Fruit fly (Drosophila melanogaster) whole organism, embryonic: ENCODE results near the gene CAH7.

Experiments
- Antp ChIP-seq: fragments of 200-800 bp; sonication (Bioruptor generic); optimal IDR thresholded peaks from 3 replicates; lab custom pipeline; 2016; ENCODE audit warnings: missing biosample characterization, missing genetic modification characterization
- B-H1 ChIP-seq: fragments of 200-800 bp; sonication (Bioruptor generic); IDR thresholded peaks from 3 replicates; pipeline ENCODE4 v1.3.6; 2022; ENCODE audit warnings: missing biosample characterization, missing genetic modification characterization
- Bteb2 ChIP-seq: fragments of 200-800 bp; sonication (Bioruptor generic); optimal IDR thresholded peaks from 2 replicates; lab custom pipeline; 2016; ENCODE audit warnings: missing biosample characterization, missing genetic modification characterization
- CG10267 ChIP-seq: fragments of 200-800 bp; sonication (Bioruptor generic); optimal IDR thresholded peaks from 2 replicates; lab custom pipeline; 2018; ENCODE audit warnings: missing biosample characterization, mild to moderate bottlenecking, missing genetic modification characterization, moderate library complexity
- CG10321 ChIP-seq: fragments of 200-800 bp; sonication (Bioruptor generic); IDR thresholded peaks from 2 replicates; pipeline ENCODE4 v1.3.6; 2022; ENCODE audit warnings: missing biosample characterization, missing genetic modification characterization
- CG10959 ChIP-seq: fragments of 200-800 bp; sonication (Bioruptor generic); IDR thresholded peaks from 2 replicates; pipeline ENCODE4 v1.3.6; 2022; ENCODE audit warnings: missing biosample characterization, missing genetic modification characterization
- CG11695 ChIP-seq: fragments of 200-800 bp; sonication (Bioruptor generic); IDR thresholded peaks from 3 replicates; pipeline ENCODE4 v1.3.6; 2022; ENCODE audit warnings: missing biosample characterization, missing genetic modification characterization
- CG1233 ChIP-seq: fragments of 200-800 bp; sonication (Bioruptor generic); optimal IDR thresholded peaks from 4 replicates; lab custom pipeline; 2018; ENCODE audit warnings: missing biosample characterization, mild to moderate bottlenecking, missing genetic modification characterization
- CG12744 ChIP-seq: fragments of 200-800 bp; sonication (Bioruptor generic); optimal IDR thresholded peaks from 2 replicates; lab custom pipeline; 2016; ENCODE audit warnings: missing biosample characterization, missing genetic modification characterization
- CG12769 ChIP-seq: fragments of 200-800 bp; sonication (Bioruptor generic); optimal IDR thresholded peaks from 2 replicates; lab custom pipeline; 2019; ENCODE audit warnings: missing biosample characterization, mild to moderate bottlenecking, missing genetic modification characterization, moderate library complexity
- CG15269 ChIP-seq: fragments of 200-800 bp; sonication (Bioruptor generic); optimal IDR thresholded peaks from 2 replicates; lab custom pipeline; 2018; ENCODE audit warnings: missing biosample characterization, mild to moderate bottlenecking, missing genetic modification characterization, moderate library complexity
- CG15514 ChIP-seq: fragments of 200-800 bp; sonication (Bioruptor generic); optimal IDR thresholded peaks from 3 replicates; lab custom pipeline; 2017; ENCODE audit warnings: missing biosample characterization, missing genetic modification characterization, mild to moderate bottlenecking, moderate library complexity, missing genetic modification reagents
- CG16863 ChIP-seq: fragments of 200-800 bp; sonication (Bioruptor generic); optimal IDR thresholded peaks from 3 replicates; lab custom pipeline; 2016; ENCODE audit warnings: missing biosample characterization, missing genetic modification characterization
- CG18011 ChIP-seq: fragments of 200-800 bp; sonication (Bioruptor generic); optimal IDR thresholded peaks from 2 replicates; lab custom pipeline; 2017; ENCODE audit warnings: missing biosample characterization, missing genetic modification characterization, mild to moderate bottlenecking, moderate library complexity, missing genotype
- CG31441 ChIP-seq: fragments of 200-800 bp; sonication (Bioruptor generic); IDR thresholded peaks from 2 replicates; pipeline ENCODE4 v1.3.6; 2022; ENCODE audit warnings: missing biosample characterization, missing genetic modification characterization
- CG34224 ChIP-seq: fragments of 200-800 bp; sonication (Bioruptor generic); IDR thresholded peaks from 3 replicates; pipeline ENCODE4 v1.3.6; 2022; ENCODE audit warnings: missing biosample characterization, missing genetic modification characterization; ENCODE audit not compliant: partially characterized antibody
- CG4328 ChIP-seq: fragments of 200-800 bp; sonication (Bioruptor generic); optimal IDR thresholded peaks from 3 replicates; lab custom pipeline; 2017; ENCODE audit warnings: missing biosample characterization, missing genetic modification reagents, missing genetic modification characterization
- CG4360 ChIP-seq: fragments of 200-800 bp; sonication (Bioruptor generic); IDR thresholded peaks from 2 replicates; pipeline ENCODE4 v1.3.6; 2022; ENCODE audit warnings: missing biosample characterization, missing genetic modification characterization
- CG4404 ChIP-seq: fragments of 200-800 bp; sonication (Bioruptor generic); IDR thresholded peaks from 2 replicates; pipeline ENCODE4 v1.3.6; 2022; ENCODE audit warnings: missing biosample characterization, missing genetic modification characterization
- CG4820 ChIP-seq: fragments of 200-800 bp; sonication (Bioruptor generic); optimal IDR thresholded peaks from 3 replicates; lab custom pipeline; 2016; ENCODE audit warnings: missing biosample characterization, missing genetic modification characterization
- CG6813 ChIP-seq: fragments of 200-800 bp; sonication (Bioruptor generic); optimal IDR thresholded peaks from 2 replicates; lab custom pipeline; 2017; ENCODE audit warnings: missing biosample characterization, missing genetic modification characterization, mild to moderate bottlenecking, moderate library complexity, missing genetic modification reagents
- CG8359 ChIP-seq: fragments of 200-800 bp; sonication (Bioruptor generic); optimal IDR thresholded peaks from 2 replicates; lab custom pipeline; 2017; ENCODE audit warnings: missing biosample characterization, mild to moderate bottlenecking, missing genetic modification characterization, borderline replicate concordance
- CG8944 ChIP-seq: fragments of 200-800 bp; sonication (Bioruptor generic); optimal IDR thresholded peaks from 3 replicates; lab custom pipeline; 2016; ENCODE audit warnings: missing biosample characterization, missing genetic modification characterization
- CG9727 ChIP-seq: fragments of 200-800 bp; sonication (Bioruptor generic); optimal IDR thresholded peaks from 3 replicates; lab custom pipeline; 2017; ENCODE audit warnings: missing biosample characterization, mild to moderate bottlenecking, missing genetic modification characterization
- CG9797 ChIP-seq: fragments of 200-800 bp; sonication (Bioruptor generic); optimal IDR thresholded peaks from 3 replicates; lab custom pipeline; 2018; ENCODE audit warnings: missing biosample characterization, mild to moderate bottlenecking, missing genetic modification characterization
- CrebB ChIP-seq: fragments of 200-800 bp; sonication (Bioruptor generic); optimal IDR thresholded peaks from 3 replicates; lab custom pipeline; 2018; ENCODE audit warnings: missing biosample characterization, mild to moderate bottlenecking, missing genetic modification characterization
- Doc3 ChIP-seq: fragments of 200-800 bp; sonication (Bioruptor generic); IDR thresholded peaks from 3 replicates; pipeline ENCODE4 v1.3.6; 2022; ENCODE audit warnings: missing biosample characterization, missing genetic modification characterization; ENCODE audit not compliant: partially characterized antibody
- E2f1 ChIP-seq: fragments of 200-800 bp; sonication (Bioruptor generic); IDR thresholded peaks from 2 replicates; pipeline ENCODE4 v1.3.6; 2022; ENCODE audit warnings: missing biosample characterization, missing genetic modification characterization
- HLH54F ChIP-seq: fragments of 200-800 bp; sonication (Bioruptor generic); optimal IDR thresholded peaks from 3 replicates; lab custom pipeline; 2016; ENCODE audit warnings: missing biosample characterization, missing genetic modification characterization
- Jarid2 ChIP-seq: fragments of 200-800 bp; sonication (Bioruptor generic); optimal IDR thresholded peaks from 3 replicates; lab custom pipeline; 2017; ENCODE audit warnings: mild to moderate bottlenecking, missing biosample characterization, missing genetic modification reagents, missing genetic modification characterization
- Max ChIP-seq: fragments of 200-800 bp; sonication (Bioruptor generic); optimal IDR thresholded peaks from 2 replicates; lab custom pipeline; 2016; ENCODE audit warnings: missing biosample characterization, mild to moderate bottlenecking, missing genetic modification characterization
- Ptx1 ChIP-seq: fragments of 200-800 bp; sonication (Bioruptor generic); IDR thresholded peaks from 2 replicates; pipeline ENCODE4 v1.3.6; 2022; ENCODE audit warnings: missing biosample characterization, missing genetic modification characterization
- Rx ChIP-seq: fragments of 200-800 bp; sonication (Bioruptor generic); IDR thresholded peaks from 2 replicates; pipeline ENCODE4 v1.3.6; 2022; ENCODE audit warnings: missing biosample characterization, missing genetic modification characterization
- bbx ChIP-seq: fragments of 200-800 bp; sonication (Bioruptor generic); IDR thresholded peaks from 2 replicates; pipeline ENCODE4 v1.3.6; 2022; ENCODE audit warnings: missing biosample characterization, missing genetic modification characterization; ENCODE audit not compliant: partially characterized antibody
- chif ChIP-seq, 2 experiments: fragments of 200-800 bp; sonication (Bioruptor generic); optimal IDR thresholded peaks; 3 replicates each; lab custom pipeline; 2016; ENCODE audit warnings: missing biosample characterization in 2 of 2, missing genetic modification characterization in 2 of 2
- chinmo ChIP-seq: fragments of 200-800 bp; sonication (Bioruptor generic); IDR thresholded peaks from 4 replicates; pipeline ENCODE4 v1.3.6; 2022; ENCODE audit warnings: missing biosample characterization, missing genetic modification characterization; ENCODE audit not compliant: partially characterized antibody
- crol ChIP-seq: fragments of 200-800 bp; sonication (Bioruptor generic); IDR thresholded peaks from 2 replicates; pipeline ENCODE4 v1.3.6; 2022; ENCODE audit warnings: missing biosample characterization, missing genetic modification characterization
- dmrt11E ChIP-seq: fragments of 200-800 bp; sonication (Bioruptor generic); optimal IDR thresholded peaks from 3 replicates; lab custom pipeline; 2018; ENCODE audit warnings: missing biosample characterization, mild to moderate bottlenecking, missing genetic modification characterization, moderate library complexity
- en ChIP-seq: fragments of 200-800 bp; sonication (Bioruptor generic); optimal IDR thresholded peaks from 2 replicates; lab custom pipeline; 2016; ENCODE audit warnings: missing biosample characterization, missing genetic modification characterization
- fu2 ChIP-seq: fragments of 200-800 bp; sonication (Bioruptor generic); optimal IDR thresholded peaks from 2 replicates; lab custom pipeline; 2016; ENCODE audit warnings: missing biosample characterization, missing genetic modification characterization
- grn ChIP-seq: fragments of 200-800 bp; sonication (Bioruptor generic); optimal IDR thresholded peaks from 3 replicates; lab custom pipeline; 2017; ENCODE audit warnings: missing biosample characterization, missing genetic modification characterization
- lmd ChIP-seq: fragments of 200-800 bp; sonication (Bioruptor generic); IDR thresholded peaks from 2 replicates; pipeline ENCODE4 v1.3.6; 2022; ENCODE audit warnings: missing biosample characterization, missing genetic modification characterization
- mirr ChIP-seq: fragments of 200-800 bp; sonication (Bioruptor generic); optimal IDR thresholded peaks from 3 replicates; lab custom pipeline; 2018; ENCODE audit warnings: missing biosample characterization, mild to moderate bottlenecking, missing genetic modification characterization
- pb ChIP-seq: fragments of 200-800 bp; sonication (Bioruptor generic); optimal IDR thresholded peaks from 3 replicates; lab custom pipeline; 2016; ENCODE audit warnings: missing biosample characterization, missing genetic modification characterization
- pfk ChIP-seq: fragments of 200-800 bp; sonication (Bioruptor generic); optimal IDR thresholded peaks from 2 replicates; lab custom pipeline; 2018; ENCODE audit warnings: missing biosample characterization, mild to moderate bottlenecking, missing genetic modification characterization, moderate library complexity
- psq ChIP-seq: fragments of 200-800 bp; sonication (Bioruptor generic); optimal IDR thresholded peaks from 2 replicates; lab custom pipeline; 2017; ENCODE audit warnings: missing biosample characterization, missing genetic modification characterization
- repo ChIP-seq: fragments of 200-800 bp; sonication (Bioruptor generic); optimal IDR thresholded peaks from 2 replicates; lab custom pipeline; 2016; ENCODE audit warnings: missing biosample characterization, missing genetic modification characterization
- sim ChIP-seq: fragments of 200-800 bp; sonication (Bioruptor generic); IDR thresholded peaks from 2 replicates; pipeline ENCODE4 v1.3.6; 2022; ENCODE audit warnings: missing biosample characterization, missing genetic modification characterization
- zen ChIP-seq: fragments of 200-800 bp; sonication (Bioruptor generic); optimal IDR thresholded peaks from 3 replicates; lab custom pipeline; 2018; ENCODE audit warnings: missing biosample characterization, mild to moderate bottlenecking, missing genetic modification characterization, moderate library complexity

The CAH7 gene

DNA sequence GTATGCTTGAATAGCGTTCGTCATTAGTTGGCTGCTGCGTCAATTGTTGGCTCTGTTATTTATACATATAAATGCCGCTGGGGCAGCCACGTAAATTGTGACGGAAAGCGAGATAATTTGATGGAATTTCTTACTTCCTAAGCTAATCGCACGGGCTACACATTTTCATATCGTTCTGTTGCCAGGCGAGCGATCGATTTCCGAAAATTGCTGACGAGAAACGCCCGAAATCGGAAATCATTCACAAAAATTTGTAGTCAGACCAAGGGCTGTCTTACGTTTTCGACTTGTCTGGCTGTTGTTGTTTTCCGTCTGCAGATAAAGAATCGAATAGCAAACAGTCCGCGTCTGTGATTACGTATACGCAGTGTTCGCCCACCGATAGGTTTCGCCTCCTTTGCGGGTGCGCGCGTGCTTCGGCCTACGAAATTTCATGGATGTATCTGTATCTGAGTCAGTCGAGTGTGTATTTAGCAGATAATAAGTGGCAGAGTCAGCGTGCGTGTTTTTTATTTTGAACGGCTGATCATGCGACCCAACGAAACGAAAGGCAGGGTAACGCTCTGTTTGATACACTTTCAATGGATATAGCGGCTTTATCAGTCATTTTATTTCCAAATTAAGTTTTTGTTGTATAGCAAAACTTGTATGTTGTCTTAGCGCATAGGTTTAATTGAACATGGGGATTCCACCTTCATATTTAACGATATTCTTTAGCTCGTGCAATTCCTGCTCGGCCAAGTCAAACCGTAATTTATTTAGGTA is 14.3 kb upstream of the CAH7 start (continued):
- TF ChIP-seq repo (peak; percentile 45), Bteb2 (GFP tag; lab: Kevin White, UChicago) (peak; percentile 37), CG15269 (tag; lab: Kevin White, UChicago) (peak; percentile 82), CG10959 (GFP tag; lab: Robert Waterston, UW) (no peak), CG10267 (peak; percentile 39), B-H1 (GFP tag; lab: Robert Waterston, UW) (peak; percentile 50; the same call in 1 of the 3 replicates), grn (GFP tag; lab: Kevin White, UChicago) (peak; percentile 29), psq (no peak), CG15514 (GFP tag; lab: Kevin White, UChicago) (peak; percentile 63), CG8359 (GFP tag; lab: Kevin White, UChicago) (no peak), CrebB (tag; lab: Kevin White, UChicago) (peak; percentile 39), Antp (GFP tag; lab: Kevin White, UChicago) (peak; percentile 77), CG4328 (GFP tag; lab: Kevin White, UChicago) (peak; percentile 57), CG18011 (GFP tag; lab: Kevin White, UChicago) (peak; percentile 59), chif (GFP tag; optimal IDR thresholded peaks at IDR 0.05; lab: Kevin White, UChicago) (peak; percentile 46 to 52), CG12744 (GFP tag; lab: Kevin White, UChicago) (no peak), Ptx1 (GFP tag; lab: Robert Waterston, UW) (peak; percentile 73), fu2 (GFP tag; lab: Kevin White, UChicago) (peak; percentile 34), mirr (peak; percentile 93), CG9797 (GFP tag; lab: Kevin White, UChicago) (no peak), zen (tag; lab: Kevin White, UChicago) (peak; percentile 10), lmd (GFP tag; lab: Robert Waterston, UW) (peak; percentile 68), Rx (GFP tag; lab: Robert Waterston, UW) (peak; percentile 61), CG12769 (peak; percentile 60), pb (GFP tag; lab: Kevin White, UChicago) (peak; percentile 31), pfk (GFP tag; lab: Kevin White, UChicago) (peak; percentile 17), Jarid2 (GFP tag; lab: Kevin White, UChicago) (peak; percentile 58), sim (GFP tag; lab: Robert Waterston, UW) (no peak), CG4820 (GFP tag; lab: Kevin White, UChicago) (peak; percentile 33), CG4404 (GFP tag; lab: Robert Waterston, UW) (no peak), Doc3 (no peak), E2f1 (GFP tag; lab: Robert Waterston, UW) (peak; percentile 55; the same call in 1 of the 2 replicates), Max (no peak), CG4360 (GFP tag; lab: Robert Waterston, UW) (peak; percentile 36; the same call in 1 of the 2 replicates), HLH54F (GFP tag; lab: Kevin White, UChicago) (peak; percentile 66), dmrt11E (tag; lab: Kevin White, UChicago) (no peak), CG8944 (GFP tag; lab: Kevin White, UChicago) (peak; percentile 16), CG6813 (GFP tag; lab: Kevin White, UChicago) (peak; percentile 64), chinmo (GFP tag; lab: Robert Waterston, UW) (peak; percentile 89; the same call in 3 of the 4 replicates), CG11695 (GFP tag; lab: Robert Waterston, UW) (0 out of 3 replicates have a peak, but pooled peaks have one; percentile 29), CG10321 (GFP tag; lab: Robert Waterston, UW) (no peak), CG34224 (GFP tag; lab: Robert Waterston, UW) (peak; percentile 35; the same call in 1 of the 3 replicates), CG31441 (GFP tag; lab: Robert Waterston, UW) (peak; percentile 68), CG9727 (GFP tag; lab: Kevin White, UChicago) (peak; percentile 43), CG1233 (GFP tag; lab: Kevin White, UChicago) (peak; percentile 55), crol (GFP tag; lab: Robert Waterston, UW) (no peak), CG16863 (GFP tag; lab: Kevin White, UChicago) (peak; percentile 53), bbx (no peak), en (GFP tag; lab: Kevin White, UChicago) (peak; percentile 43)
